Fruit fly (Drosophila melanogaster) whole organism, embryonic: ENCODE data around the gene CG1943.

ENCODE experiments used
- BEAF-32 ChIP-seq: fragments of 200-800 bp; sonication (Bioruptor generic); optimal IDR thresholded peaks from 3 replicates; lab custom pipeline; 2017; ENCODE audit warnings: missing biosample characterization, missing genetic modification characterization, mild to moderate bottlenecking, moderate library complexity, missing genetic modification reagents
- BtbVII ChIP-seq: fragments of 200-800 bp; sonication (Bioruptor generic); optimal IDR thresholded peaks from 3 replicates; lab custom pipeline; 2017; ENCODE audit warnings: missing biosample characterization, mild to moderate bottlenecking, missing genetic modification characterization
- CG10209 ChIP-seq: fragments of 200-800 bp; sonication (Bioruptor generic); optimal IDR thresholded peaks from 3 replicates; lab custom pipeline; 2017; ENCODE audit warnings: missing biosample characterization, mild to moderate bottlenecking, missing genetic modification characterization, missing genetic modification reagents
- CG10959 ChIP-seq: fragments of 200-800 bp; sonication (Bioruptor generic); IDR thresholded peaks from 2 replicates; pipeline ENCODE4 v1.3.6; 2022; ENCODE audit warnings: missing biosample characterization, missing genetic modification characterization
- CG11560 ChIP-seq: fragments of 200-800 bp; sonication (Bioruptor generic); IDR thresholded peaks from 3 replicates; pipeline ENCODE4 v1.3.6; 2022; ENCODE audit warnings: missing biosample characterization, missing genetic modification characterization
- CG11723 ChIP-seq: fragments of 200-800 bp; sonication (Bioruptor generic); optimal IDR thresholded peaks from 2 replicates; lab custom pipeline; 2017; ENCODE audit warnings: missing biosample characterization, mild to moderate bottlenecking, missing genetic modification characterization
- CG12659 ChIP-seq: fragments of 200-800 bp; sonication (Bioruptor generic); optimal IDR thresholded peaks from 3 replicates; lab custom pipeline; 2017; ENCODE audit warnings: mild to moderate bottlenecking, missing biosample characterization, missing genetic modification reagents, missing genetic modification characterization
- CG1602 ChIP-seq: fragments of 200-800 bp; sonication (Bioruptor generic); optimal IDR thresholded peaks from 3 replicates; lab custom pipeline; 2016; ENCODE audit warnings: missing biosample characterization, missing genetic modification characterization
- CG30020 ChIP-seq: fragments of 200-800 bp; optimal IDR thresholded peaks from 2 replicates; lab custom pipeline; 2019; ENCODE audit warnings: missing biosample characterization, mild to moderate bottlenecking, missing genetic modification characterization, moderate library complexity
- CG31441 ChIP-seq: fragments of 200-800 bp; sonication (Bioruptor generic); IDR thresholded peaks from 2 replicates; pipeline ENCODE4 v1.3.6; 2022; ENCODE audit warnings: missing biosample characterization, missing genetic modification characterization
- CG4360 ChIP-seq: fragments of 200-800 bp; sonication (Bioruptor generic); IDR thresholded peaks from 2 replicates; pipeline ENCODE4 v1.3.6; 2022; ENCODE audit warnings: missing biosample characterization, missing genetic modification characterization
- CG4820 ChIP-seq: fragments of 200-800 bp; sonication (Bioruptor generic); optimal IDR thresholded peaks from 3 replicates; lab custom pipeline; 2016; ENCODE audit warnings: missing biosample characterization, missing genetic modification characterization
- CG6254 ChIP-seq: fragments of 200-800 bp; sonication (Bioruptor generic); optimal IDR thresholded peaks from 3 replicates; lab custom pipeline; 2017; ENCODE audit warnings: mild to moderate bottlenecking, missing biosample characterization, missing genetic modification reagents, missing genetic modification characterization
- CG8478 ChIP-seq: fragments of >200 bp; optimal IDR thresholded peaks from 2 replicates; lab custom pipeline; 2018
- CG8765 ChIP-seq: fragments of 200-800 bp; sonication (Bioruptor generic); IDR thresholded peaks from 2 replicates; pipeline ENCODE4 v1.3.6; 2022; ENCODE audit warnings: missing biosample characterization, missing genetic modification characterization
- Camta ChIP-seq: fragments of 200-800 bp; sonication (Bioruptor generic); optimal IDR thresholded peaks from 2 replicates; lab custom pipeline; 2016; ENCODE audit warnings: missing biosample characterization, missing genetic modification characterization
- D ChIP-seq, 2 experiments: fragments of 200-800 bp in 1 of 2; fragments of >200 bp in 1 of 2; sonication (Bioruptor generic) in 1 of 2; optimal IDR thresholded peaks; 2 replicates in 1 of 2; 3 replicates in 1 of 2; lab custom pipeline; 2017; ENCODE audit warnings: mild to moderate bottlenecking in 1 of 2, missing biosample characterization in 1 of 2, missing genetic modification characterization in 1 of 2, missing genetic modification reagents in 1 of 2
- D19A ChIP-seq: fragments of 200-800 bp; optimal IDR thresholded peaks from 3 replicates; lab custom pipeline; 2019; ENCODE audit warnings: missing biosample characterization, mild to moderate bottlenecking, missing genetic modification characterization, moderate library complexity
- E2f1 ChIP-seq: fragments of 200-800 bp; sonication (Bioruptor generic); IDR thresholded peaks from 2 replicates; pipeline ENCODE4 v1.3.6; 2022; ENCODE audit warnings: missing biosample characterization, missing genetic modification characterization
- Ets97D ChIP-seq: fragments of 200-800 bp; sonication (Bioruptor generic); optimal IDR thresholded peaks from 3 replicates; lab custom pipeline; 2016; ENCODE audit warnings: missing biosample characterization, missing genetic modification characterization
- Hey ChIP-seq: fragments of 200-800 bp; sonication (Bioruptor generic); optimal IDR thresholded peaks from 3 replicates; lab custom pipeline; 2018; ENCODE audit warnings: missing biosample characterization, mild to moderate bottlenecking, missing genetic modification characterization
- Hr39 ChIP-seq: fragments of >200 bp; optimal IDR thresholded peaks from 2 replicates; lab custom pipeline; 2017
- Lhr ChIP-seq: fragments of 200-800 bp; sonication (Bioruptor generic); optimal IDR thresholded peaks from 3 replicates; lab custom pipeline; 2017; ENCODE audit warnings: mild to moderate bottlenecking, missing biosample characterization, missing genetic modification reagents, missing genetic modification characterization
- Mes4 ChIP-seq: fragments of 200-800 bp; sonication (Bioruptor generic); optimal IDR thresholded peaks from 2 replicates; lab custom pipeline; 2016; ENCODE audit warnings: missing biosample characterization, missing genetic modification characterization
- Myb ChIP-seq: fragments of 200-800 bp; sonication (Bioruptor generic); optimal IDR thresholded peaks from 2 replicates; lab custom pipeline; 2016; ENCODE audit warnings: missing biosample characterization, missing genetic modification characterization
- PHDP ChIP-seq: fragments of 200-800 bp; sonication (Bioruptor generic); optimal IDR thresholded peaks from 3 replicates; lab custom pipeline; 2018; ENCODE audit warnings: missing biosample characterization, mild to moderate bottlenecking, missing genetic modification characterization, moderate library complexity
- TFAM ChIP-seq: fragments of 200-800 bp; sonication (Bioruptor generic); optimal IDR thresholded peaks from 2 replicates; lab custom pipeline; 2017; ENCODE audit warnings: missing biosample characterization, missing genetic modification characterization, inconsistent platforms
- Trl ChIP-seq, 3 experiments: fragments of >200 bp in 2 of 3; fragments of 200-800 bp in 1 of 3; sonication (Bioruptor generic) in 1 of 3; optimal IDR thresholded peaks; 2 replicates in 1 of 3; 3 replicates in 2 of 3; lab custom pipeline; 2016 to 2017; ENCODE audit warnings: missing biosample characterization in 1 of 3, missing genetic modification characterization in 1 of 3
- bbx ChIP-seq: fragments of 200-800 bp; sonication (Bioruptor generic); IDR thresholded peaks from 2 replicates; pipeline ENCODE4 v1.3.6; 2022; ENCODE audit warnings: missing biosample characterization, missing genetic modification characterization; ENCODE audit not compliant: partially characterized antibody
- cad ChIP-seq: fragments of >200 bp; optimal IDR thresholded peaks from 2 replicates; lab custom pipeline; 2017; ENCODE audit warnings: missing biosample characterization, missing genetic modification characterization
- ci ChIP-seq: fragments of 200-800 bp; sonication (Bioruptor generic); IDR thresholded peaks from 3 replicates; pipeline ENCODE4 v1.3.6; 2022; ENCODE audit warnings: missing biosample characterization, missing genetic modification characterization
- ewg ChIP-seq: fragments of 200-800 bp; sonication (Bioruptor generic); optimal IDR thresholded peaks from 3 replicates; lab custom pipeline; 2017; ENCODE audit warnings: mild to moderate bottlenecking, missing biosample characterization, missing genetic modification reagents, missing genetic modification characterization
- fd3F ChIP-seq: fragments of 200-800 bp; sonication (Bioruptor generic); optimal IDR thresholded peaks from 2 replicates; lab custom pipeline; 2018; ENCODE audit warnings: missing biosample characterization, mild to moderate bottlenecking, missing genetic modification characterization, moderate library complexity
- gsb ChIP-seq: fragments of 200-800 bp; sonication (Bioruptor generic); IDR thresholded peaks from 2 replicates; pipeline ENCODE4 v1.3.6; 2022; ENCODE audit warnings: missing biosample characterization, missing genetic modification characterization
- gt ChIP-seq: fragments of 200-800 bp; sonication (Bioruptor generic); IDR thresholded peaks from 2 replicates; pipeline ENCODE4 v1.3.6; 2022; ENCODE audit warnings: missing biosample characterization, missing genetic modification characterization
- hth ChIP-seq: fragments of >200 bp; optimal IDR thresholded peaks from 2 replicates; lab custom pipeline; 2017; ENCODE audit warnings: inconsistent platforms
- kni ChIP-seq: fragments of 200-800 bp; sonication (Bioruptor generic); optimal IDR thresholded peaks from 3 replicates; lab custom pipeline; 2017; ENCODE audit warnings: mild to moderate bottlenecking, missing biosample characterization, missing genetic modification reagents, missing genetic modification characterization
- knrl ChIP-seq: fragments of 200-800 bp; sonication (Bioruptor generic); IDR thresholded peaks from 3 replicates; pipeline ENCODE4 v1.3.6; 2022; ENCODE audit warnings: missing biosample characterization, missing genetic modification characterization; ENCODE audit not compliant: partially characterized antibody
- lbe ChIP-seq: fragments of 200-800 bp; sonication (Bioruptor generic); optimal IDR thresholded peaks from 2 replicates; lab custom pipeline; 2016; ENCODE audit warnings: missing biosample characterization, mild to moderate bottlenecking, missing genetic modification characterization
- luna ChIP-seq: fragments of 200-800 bp; sonication (Bioruptor generic); optimal IDR thresholded peaks from 2 replicates; lab custom pipeline; 2016; ENCODE audit warnings: missing biosample characterization, missing genetic modification characterization
- nerfin-1 ChIP-seq: fragments of 200-800 bp; sonication (Bioruptor generic); optimal IDR thresholded peaks from 3 replicates; lab custom pipeline; 2019; ENCODE audit warnings: missing biosample characterization, mild to moderate bottlenecking, missing genetic modification characterization, moderate library complexity
- oc ChIP-seq: fragments of 200-800 bp; sonication (Bioruptor generic); optimal IDR thresholded peaks from 2 replicates; lab custom pipeline; 2018; ENCODE audit warnings: missing biosample characterization, mild to moderate bottlenecking, missing genetic modification characterization, moderate library complexity
- pros ChIP-seq: fragments of 200-800 bp; sonication (Bioruptor generic); optimal IDR thresholded peaks from 3 replicates; lab custom pipeline; 2019; ENCODE audit warnings: missing biosample characterization, mild to moderate bottlenecking, missing genetic modification characterization, moderate library complexity
- sens ChIP-seq: fragments of 200-800 bp; sonication (Bioruptor generic); peaks from one replicate; lab custom pipeline; 2016; ENCODE audit warnings: missing biosample characterization, missing genetic modification characterization
- sna ChIP-seq: fragments of 200-800 bp; sonication (Bioruptor generic); IDR thresholded peaks from 2 replicates; pipeline ENCODE4 v1.3.6; 2022; ENCODE audit warnings: missing biosample characterization, missing genetic modification characterization; ENCODE audit not compliant: partially characterized antibody
- tin ChIP-seq: fragments of 200-800 bp; sonication (Bioruptor generic); optimal IDR thresholded peaks from 3 replicates; lab custom pipeline; 2016; ENCODE audit warnings: missing biosample characterization, missing genetic modification characterization
- tll ChIP-seq, 2 experiments: fragments of 200-800 bp in 1 of 2; fragments of >200 bp in 1 of 2; sonication (Bioruptor generic) in 1 of 2; optimal IDR thresholded peaks; 2 replicates each; lab custom pipeline; 2017 to 2019; ENCODE audit warnings: missing biosample characterization in 2 of 2, missing genetic modification characterization in 2 of 2, mild to moderate bottlenecking in 1 of 2, moderate library complexity in 1 of 2
- unpg ChIP-seq: fragments of 200-800 bp; sonication (Bioruptor generic); optimal IDR thresholded peaks from 3 replicates; lab custom pipeline; 2018; ENCODE audit warnings: missing biosample characterization, mild to moderate bottlenecking, missing genetic modification characterization, moderate library complexity
- vnd ChIP-seq: fragments of 200-800 bp; sonication (Bioruptor generic); IDR thresholded peaks from 3 replicates; pipeline ENCODE4 v1.3.6; 2022; ENCODE audit warnings: missing biosample characterization, missing genetic modification characterization; ENCODE audit not compliant: partially characterized antibody

The CG1943 gene

dm6 chr3R:7109760-7110303, 35.2 kb downstream of the CG1943 start (continued):
- TF ChIP-seq CG8765 (GFP tag; lab: Robert Waterston, UW): no peak
- no peak for TF ChIP-seq CG31441 (GFP tag; lab: Robert Waterston, UW)
- no peak for TF ChIP-seq CG30020 (tag; lab: Kevin White, UChicago)
- TF ChIP-seq gt (GFP tag; lab: Robert Waterston, UW): no peak
- TF ChIP-seq Trl (optimal IDR thresholded peaks at IDR 0.05; lab: Kevin White, UChicago): peak; percentile 81 to 96
- TF ChIP-seq Trl (GFP tag; optimal IDR thresholded peaks at IDR 0.05; lab: Kevin White, UChicago): no peak
- no peak for TF ChIP-seq Hr39 (lab: Kevin White, UChicago)
- no peak for TF ChIP-seq CG10959 (GFP tag; lab: Robert Waterston, UW)
- TF ChIP-seq CG10209 (GFP tag; lab: Kevin White, UChicago): no peak
- TF ChIP-seq D19A: no peak
- TF ChIP-seq CG12659 (GFP tag; lab: Kevin White, UChicago): no peak
- no peak for TF ChIP-seq hth (lab: Kevin White, UChicago)
- no peak for TF ChIP-seq knrl (GFP tag; lab: Robert Waterston, UW)
- no peak for TF ChIP-seq unpg
- no peak for TF ChIP-seq oc
- TF ChIP-seq Ets97D (GFP tag; lab: Kevin White, UChicago): no peak
- TF ChIP-seq CG8478 (lab: Kevin White, UChicago): no peak
- TF ChIP-seq BEAF-32 (GFP tag; lab: Kevin White, UChicago): no peak
- TF ChIP-seq lbe: no peak
- TF ChIP-seq Lhr (GFP tag; lab: Kevin White, UChicago): no peak
- TF ChIP-seq bbx (GFP tag; lab: Robert Waterston, UW): no peak
- TF ChIP-seq gsb (GFP tag; lab: Robert Waterston, UW): no peak
- no peak for TF ChIP-seq TFAM
- TF ChIP-seq D (optimal IDR thresholded peaks at IDR 0.05; lab: Kevin White, UChicago): peak; percentile 72
- no peak for TF ChIP-seq D (GFP tag; optimal IDR thresholded peaks at IDR 0.05; lab: Kevin White, UChicago)
- TF ChIP-seq CG11560 (tag; lab: Robert Waterston, UW): no peak
- no peak for TF ChIP-seq CG4820 (GFP tag; lab: Kevin White, UChicago)
- TF ChIP-seq ci (GFP tag; lab: Robert Waterston, UW): peak; percentile 51; the same call in 2 of the 3 replicates
- TF ChIP-seq CG11723: no peak
- TF ChIP-seq sna (GFP tag; lab: Robert Waterston, UW): peak; percentile 30; the same call in 1 of the 2 replicates
- TF ChIP-seq ewg (GFP tag; lab: Kevin White, UChicago): no peak
- no peak for TF ChIP-seq tin (GFP tag; lab: Kevin White, UChicago)
- TF ChIP-seq kni (GFP tag; lab: Kevin White, UChicago): peak; percentile 71
- TF ChIP-seq BtbVII: no peak

- TF ChIP-seq Myb (no peak), CG1602 (GFP tag; lab: Kevin White, UChicago) (no peak), E2f1 (GFP tag; lab: Robert Waterston, UW) (no peak), pros (GFP tag; lab: Kevin White, UChicago) (peak; percentile 44), Mes4 (GFP tag; lab: Kevin White, UChicago) (no peak), D (optimal IDR thresholded peaks at IDR 0.05; lab: Kevin White, UChicago) (peak; percentile 41), D (GFP tag; optimal IDR thresholded peaks at IDR 0.05; lab: Kevin White, UChicago) (no peak), vnd (no peak), tll (GFP tag; optimal IDR thresholded peaks at IDR 0.05; lab: Kevin White, UChicago) (peak in 1 of 2 experiments; percentile 98), cad (GFP tag; lab: Kevin White, UChicago) (peak; percentile 96), Camta (no peak), kni (GFP tag; lab: Kevin White, UChicago) (peak; percentile 5), luna (GFP tag; lab: Kevin White, UChicago) (no peak), CG4360 (peak; percentile 63), CG6254 (peak; percentile 27), sens (GFP tag; lab: Kevin White, UChicago) (peak; percentile 30), nerfin-1 (tag; lab: Kevin White, UChicago) (peak; percentile 63), fd3F (GFP tag; lab: Kevin White, UChicago) (no peak), Hey (tag; lab: Kevin White, UChicago) (peak; percentile 72), PHDP (tag; lab: Kevin White, UChicago) (no peak)
Measured at dm6 chr3R:7111206-7111858, 36.7 kb downstream of the CG1943 start.
